Fruit fly (Drosophila melanogaster) whole organism, embryonic: ENCODE measurements around the gene cysu.
A peak's percentile ranks its signal among the peaks of the same experiment; 100 is the strongest.

Source experiments
- Aef1 ChIP-seq: fragments of 200-800 bp; sonication (Bioruptor generic); IDR thresholded peaks from 3 replicates; pipeline ENCODE4 v1.3.6; 2022; ENCODE audit warnings: missing biosample characterization, missing genetic modification characterization
- B-H2 ChIP-seq: fragments of 200-800 bp; sonication (Bioruptor generic); optimal IDR thresholded peaks from 2 replicates; lab custom pipeline; 2018; ENCODE audit warnings: missing biosample characterization, mild to moderate bottlenecking, missing genetic modification characterization
- CG10959 ChIP-seq: fragments of 200-800 bp; sonication (Bioruptor generic); IDR thresholded peaks from 2 replicates; pipeline ENCODE4 v1.3.6; 2022; ENCODE audit warnings: missing biosample characterization, missing genetic modification characterization
- CG11560 ChIP-seq: fragments of 200-800 bp; sonication (Bioruptor generic); IDR thresholded peaks from 3 replicates; pipeline ENCODE4 v1.3.6; 2022; ENCODE audit warnings: missing biosample characterization, missing genetic modification characterization
- CG12236 ChIP-seq: fragments of 200-800 bp; sonication (Bioruptor generic); optimal IDR thresholded peaks from 2 replicates; lab custom pipeline; 2016; ENCODE audit warnings: missing biosample characterization, missing genetic modification characterization
- CG14441 ChIP-seq: fragments of 200-800 bp; sonication (Bioruptor generic); IDR thresholded peaks from 2 replicates; pipeline ENCODE4 v1.3.6; 2022; ENCODE audit warnings: missing biosample characterization, missing genetic modification characterization
- CG14965 ChIP-seq: fragments of 200-800 bp; sonication (Bioruptor generic); optimal IDR thresholded peaks from 2 replicates; lab custom pipeline; 2016; ENCODE audit warnings: missing biosample characterization, missing genetic modification characterization, borderline replicate concordance
- CG17829 ChIP-seq: fragments of 200-800 bp; optimal IDR thresholded peaks from 2 replicates; lab custom pipeline; 2019; ENCODE audit warnings: missing biosample characterization, mild to moderate bottlenecking, missing genetic modification characterization, moderate library complexity
- CG18599 ChIP-seq: fragments of 200-800 bp; sonication (Bioruptor generic); optimal IDR thresholded peaks from 3 replicates; lab custom pipeline; 2017; ENCODE audit warnings: missing biosample characterization, missing genetic modification characterization, mild to moderate bottlenecking, moderate library complexity, missing genetic modification reagents
- CG34224 ChIP-seq: fragments of 200-800 bp; sonication (Bioruptor generic); IDR thresholded peaks from 3 replicates; pipeline ENCODE4 v1.3.6; 2022; ENCODE audit warnings: missing biosample characterization, missing genetic modification characterization; ENCODE audit not compliant: partially characterized antibody
- CG4360 ChIP-seq: fragments of 200-800 bp; sonication (Bioruptor generic); IDR thresholded peaks from 2 replicates; pipeline ENCODE4 v1.3.6; 2022; ENCODE audit warnings: missing biosample characterization, missing genetic modification characterization
- CG43689 ChIP-seq: fragments of 200-800 bp; sonication (Bioruptor generic); IDR thresholded peaks from 2 replicates; pipeline ENCODE4 v1.3.6; 2022; ENCODE audit warnings: missing biosample characterization, missing genetic modification characterization
- CG6175 ChIP-seq: fragments of 200-800 bp; sonication (Bioruptor generic); IDR thresholded peaks from 3 replicates; pipeline ENCODE4 v1.3.6; 2022; ENCODE audit warnings: missing biosample characterization, missing genetic modification characterization
- CG7745 ChIP-seq: fragments of 200-800 bp; sonication (Bioruptor generic); optimal IDR thresholded peaks from 2 replicates; lab custom pipeline; 2018; ENCODE audit warnings: missing biosample characterization, mild to moderate bottlenecking, missing genetic modification characterization, moderate library complexity
- CG8089 ChIP-seq: fragments of 200-800 bp; sonication (Bioruptor generic); optimal IDR thresholded peaks from 3 replicates; lab custom pipeline; 2016; ENCODE audit warnings: missing biosample characterization, missing genetic modification characterization
- CG8765 ChIP-seq: fragments of 200-800 bp; sonication (Bioruptor generic); IDR thresholded peaks from 2 replicates; pipeline ENCODE4 v1.3.6; 2022; ENCODE audit warnings: missing biosample characterization, missing genetic modification characterization
- Doc2 ChIP-seq: fragments of 200-800 bp; sonication (Bioruptor generic); IDR thresholded peaks from 2 replicates; pipeline ENCODE4 v1.3.6; 2022; ENCODE audit warnings: missing biosample characterization, missing genetic modification characterization
- ERR ChIP-seq: fragments of 200-800 bp; sonication (Bioruptor generic); optimal IDR thresholded peaks from 2 replicates; lab custom pipeline; 2016; ENCODE audit warnings: missing biosample characterization, missing genetic modification characterization
- Eip74EF ChIP-seq, 2 experiments: fragments of 200-800 bp in 1 of 2; fragments of >200 bp in 1 of 2; sonication (Bioruptor generic) in 1 of 2; optimal IDR thresholded peaks; 2 replicates each; lab custom pipeline; 2017 to 2019; ENCODE audit warnings: missing biosample characterization in 2 of 2, missing genetic modification characterization in 2 of 2, mild to moderate bottlenecking in 1 of 2, moderate library complexity in 1 of 2
- Elba2 ChIP-seq: fragments of 200-800 bp; sonication (Bioruptor generic); optimal IDR thresholded peaks from 3 replicates; lab custom pipeline; 2016; ENCODE audit warnings: missing biosample characterization, missing genetic modification characterization
- Gug ChIP-seq: fragments of 200-800 bp; sonication (Bioruptor generic); IDR thresholded peaks from 4 replicates; pipeline ENCODE4 v1.3.6; 2022; ENCODE audit warnings: missing biosample characterization, missing genetic modification characterization
- HHEX ChIP-seq: fragments of 200-800 bp; sonication (Bioruptor generic); optimal IDR thresholded peaks from 3 replicates; lab custom pipeline; 2017; ENCODE audit warnings: missing biosample characterization, mild to moderate bottlenecking, missing genetic modification characterization, missing genetic modification reagents
- Hand ChIP-seq: fragments of 200-800 bp; sonication (Bioruptor generic); optimal IDR thresholded peaks from 2 replicates; lab custom pipeline; 2017; ENCODE audit warnings: mild to moderate bottlenecking, missing biosample characterization, missing genetic modification reagents, missing genetic modification characterization
- Hey ChIP-seq: fragments of 200-800 bp; sonication (Bioruptor generic); optimal IDR thresholded peaks from 3 replicates; lab custom pipeline; 2018; ENCODE audit warnings: missing biosample characterization, mild to moderate bottlenecking, missing genetic modification characterization
- Hmr ChIP-seq: fragments of 200-800 bp; sonication (Bioruptor generic); optimal IDR thresholded peaks from 3 replicates; lab custom pipeline; 2017; ENCODE audit warnings: mild to moderate bottlenecking, missing biosample characterization, missing genetic modification reagents, missing genetic modification characterization
- Mad ChIP-seq: fragments of 200-800 bp; sonication (Bioruptor generic); optimal IDR thresholded peaks from 2 replicates; lab custom pipeline; 2016; ENCODE audit warnings: missing biosample characterization, missing genetic modification characterization
- Oaz ChIP-seq: fragments of 200-800 bp; sonication (Bioruptor generic); IDR thresholded peaks from 2 replicates; pipeline ENCODE4 v1.3.6; 2022; ENCODE audit warnings: missing biosample characterization, missing genetic modification characterization
- Oli ChIP-seq: fragments of 200-800 bp; sonication (Bioruptor generic); optimal IDR thresholded peaks from 2 replicates; lab custom pipeline; 2018; ENCODE audit warnings: missing biosample characterization, mild to moderate bottlenecking, missing genetic modification characterization, moderate library complexity
- Sry-δ ChIP-seq: fragments of 200-800 bp; sonication (Bioruptor generic); optimal IDR thresholded peaks from 2 replicates; lab custom pipeline; 2016; ENCODE audit warnings: missing biosample characterization, missing genetic modification characterization
- bbx ChIP-seq: fragments of 200-800 bp; sonication (Bioruptor generic); IDR thresholded peaks from 2 replicates; pipeline ENCODE4 v1.3.6; 2022; ENCODE audit warnings: missing biosample characterization, missing genetic modification characterization; ENCODE audit not compliant: partially characterized antibody
- bigmax ChIP-seq: fragments of 200-800 bp; sonication (Bioruptor generic); optimal IDR thresholded peaks from 2 replicates; lab custom pipeline; 2018; ENCODE audit warnings: missing biosample characterization, mild to moderate bottlenecking, missing genetic modification characterization
- caup ChIP-seq: fragments of 200-800 bp; sonication (Bioruptor generic); optimal IDR thresholded peaks from 3 replicates; lab custom pipeline; 2017; ENCODE audit warnings: missing biosample characterization, mild to moderate bottlenecking, missing genetic modification characterization, moderate library complexity; ENCODE audit not compliant: severe bottlenecking
- chm ChIP-seq: fragments of 200-800 bp; sonication (Bioruptor generic); IDR thresholded peaks from 2 replicates; pipeline ENCODE4 v1.3.6; 2022; ENCODE audit warnings: missing biosample characterization, missing genetic modification characterization
- ci ChIP-seq: fragments of 200-800 bp; sonication (Bioruptor generic); IDR thresholded peaks from 3 replicates; pipeline ENCODE4 v1.3.6; 2022; ENCODE audit warnings: missing biosample characterization, missing genetic modification characterization
- dmrt99B ChIP-seq: fragments of 200-800 bp; sonication (Bioruptor generic); optimal IDR thresholded peaks from 2 replicates; lab custom pipeline; 2018; ENCODE audit warnings: missing biosample characterization, mild to moderate bottlenecking, missing genetic modification characterization, moderate library complexity
- fd64A ChIP-seq: fragments of 200-800 bp; sonication (Bioruptor generic); optimal IDR thresholded peaks from 3 replicates; lab custom pipeline; 2018; ENCODE audit warnings: missing biosample characterization, mild to moderate bottlenecking, missing genetic modification characterization
- fu2 ChIP-seq: fragments of 200-800 bp; sonication (Bioruptor generic); optimal IDR thresholded peaks from 2 replicates; lab custom pipeline; 2016; ENCODE audit warnings: missing biosample characterization, missing genetic modification characterization
- gce ChIP-seq: fragments of 200-800 bp; sonication (Bioruptor generic); IDR thresholded peaks from 3 replicates; pipeline ENCODE4 v1.3.6; 2022; ENCODE audit warnings: missing biosample characterization, missing genetic modification characterization
- gt ChIP-seq: fragments of 200-800 bp; sonication (Bioruptor generic); IDR thresholded peaks from 2 replicates; pipeline ENCODE4 v1.3.6; 2022; ENCODE audit warnings: missing biosample characterization, missing genetic modification characterization
- h ChIP-seq: fragments of >200 bp; optimal IDR thresholded peaks from 2 replicates; lab custom pipeline; 2017
- insv ChIP-seq, 2 experiments: fragments of 200-800 bp; sonication (Bioruptor generic); optimal IDR thresholded peaks; 3 replicates each; lab custom pipeline; 2016 to 2018; ENCODE audit warnings: missing biosample characterization in 2 of 2, missing genetic modification characterization in 2 of 2
- knrl ChIP-seq: fragments of 200-800 bp; sonication (Bioruptor generic); IDR thresholded peaks from 3 replicates; pipeline ENCODE4 v1.3.6; 2022; ENCODE audit warnings: missing biosample characterization, missing genetic modification characterization; ENCODE audit not compliant: partially characterized antibody
- nerfin-2 ChIP-seq: fragments of 200-800 bp; sonication (Bioruptor generic); IDR thresholded peaks from 2 replicates; pipeline ENCODE4 v1.3.6; 2022; ENCODE audit warnings: missing biosample characterization, missing genetic modification characterization; ENCODE audit not compliant: partially characterized antibody
- onecut ChIP-seq: fragments of 200-800 bp; sonication (Bioruptor generic); IDR thresholded peaks from 2 replicates; pipeline ENCODE4 v1.3.6; 2022; ENCODE audit warnings: missing biosample characterization, missing genetic modification characterization
- p53 ChIP-seq: fragments of 200-800 bp; sonication (Bioruptor generic); optimal IDR thresholded peaks from 2 replicates; lab custom pipeline; 2016; ENCODE audit warnings: missing biosample characterization, missing genetic modification characterization
- pan ChIP-seq, 4 experiments: fragments of >200 bp in 3 of 4; fragments of 200-800 bp in 1 of 4; sonication (Bioruptor generic) in 1 of 4; optimal IDR thresholded peaks in 3 of 4; IDR thresholded peaks in 1 of 4; 2 replicates each; pipeline versions ENCODE4 v1.3.6 to Lab custom; 2017 to 2022; ENCODE audit warnings: missing biosample characterization in 2 of 4, missing genetic modification characterization in 2 of 4, mixed read lengths in 1 of 4
- row ChIP-seq: fragments of 200-800 bp; sonication (Bioruptor generic); IDR thresholded peaks from 3 replicates; pipeline ENCODE4 v1.3.6; 2022; ENCODE audit warnings: missing biosample characterization, missing genetic modification characterization
- slou ChIP-seq: fragments of 200-800 bp; sonication (Bioruptor generic); optimal IDR thresholded peaks from 3 replicates; lab custom pipeline; 2016; ENCODE audit warnings: missing biosample characterization, missing genetic modification characterization
- tna ChIP-seq: fragments of 200-800 bp; sonication (Bioruptor generic); IDR thresholded peaks from 2 replicates; pipeline ENCODE4 v1.3.6; 2022; ENCODE audit warnings: missing biosample characterization, missing genetic modification characterization; ENCODE audit not compliant: partially characterized antibody

The cysu gene

dm6 chr3R:17391313-17391845, 34.2 kb upstream of the cysu start, which contains the start of the genes Brf and sds22 (continued):
- TF ChIP-seq Hey (tag; lab: Kevin White, UChicago) (peak; percentile 76), CG4360 (GFP tag; lab: Robert Waterston, UW) (peak; percentile 52), CG7745 (tag; lab: Kevin White, UChicago) (no peak), CG8765 (GFP tag; lab: Robert Waterston, UW) (peak; percentile 92), CG17829 (tag; lab: Kevin White, UChicago) (peak; percentile 96), p53 (GFP tag; lab: Kevin White, UChicago) (peak; percentile 78), knrl (GFP tag; lab: Robert Waterston, UW) (peak; percentile 87), fu2 (GFP tag; lab: Kevin White, UChicago) (peak; percentile 96), CG11560 (peak; percentile 87), bigmax (peak; percentile 7), onecut (GFP tag; lab: Robert Waterston, UW) (peak; percentile 79), Sry-δ (GFP tag; lab: Kevin White, UChicago) (peak; percentile 95), nerfin-2 (GFP tag; lab: Robert Waterston, UW) (no peak), caup (GFP tag; lab: Kevin White, UChicago) (peak; percentile 94), CG34224 (peak; percentile 53; the same call in 1 of the 3 replicates), Mad (GFP tag; lab: Kevin White, UChicago) (peak; percentile 93), pan (optimal IDR thresholded peaks at IDR 0.05; lab: Kevin White, UChicago) (no peak), pan (GFP tag; optimal IDR thresholded peaks at IDR 0.05 in 1 of 2, IDR thresholded peaks at IDR 0.05 in 1 of 2) (peak in 1 of 2 experiments; percentile 93), row (GFP tag; lab: Robert Waterston, UW) (peak; percentile 98), dmrt99B (tag; lab: Kevin White, UChicago) (peak; percentile 93), Oaz (GFP tag; lab: Robert Waterston, UW) (peak; percentile 84), Eip74EF (GFP tag; optimal IDR thresholded peaks at IDR 0.05; lab: Kevin White, UChicago) (peak in 1 of 2 experiments; percentile 82), CG12236 (GFP tag; lab: Kevin White, UChicago) (peak; percentile 88), Hmr (GFP tag; lab: Kevin White, UChicago) (peak; percentile 94), CG18599 (peak; percentile 96), tna (peak; percentile 56; the same call in 1 of the 2 replicates), gce (GFP tag; lab: Robert Waterston, UW) (peak; percentile 63; the same call in 1 of the 3 replicates), fd64A (GFP tag; lab: Kevin White, UChicago) (peak; percentile 63), gt (GFP tag; lab: Robert Waterston, UW) (peak; percentile 85), slou (GFP tag; lab: Kevin White, UChicago) (peak; percentile 96), CG10959 (GFP tag; lab: Robert Waterston, UW) (peak; percentile 90), B-H2 (peak; percentile 97), chm (GFP tag; lab: Robert Waterston, UW) (peak; percentile 73), CG14441 (GFP tag; lab: Robert Waterston, UW) (peak; percentile 91), Doc2 (peak; percentile 72), ERR (GFP tag; lab: Kevin White, UChicago) (peak; percentile 89), Gug (GFP tag; lab: Robert Waterston, UW) (peak; percentile 92), bbx (peak; percentile 39; the same call in 1 of the 2 replicates), Aef1 (peak; percentile 94), Elba2 (GFP tag; lab: Kevin White, UChicago) (peak; percentile 97), h (lab: Kevin White, UChicago) (no peak), CG43689 (GFP tag; lab: Robert Waterston, UW) (peak; percentile 78), HHEX (peak; percentile 92), ci (GFP tag; lab: Robert Waterston, UW) (peak; percentile 88), CG6175 (GFP tag; lab: Robert Waterston, UW) (peak; percentile 84), CG14965 (GFP tag; lab: Kevin White, UChicago) (peak; percentile 48), Hand (GFP tag; lab: Kevin White, UChicago) (peak; percentile 80), Oli (peak; percentile 92), insv (GFP tag; optimal IDR thresholded peaks at IDR 0.05; lab: Kevin White, UChicago) (peak in 1 of 2 experiments; percentile 78), CG8089 (GFP tag; lab: Kevin White, UChicago) (peak; percentile 93)
